Comparison of ENCODE assay signal across 1 fruit fly cellular context in the genomic region with DNA sequence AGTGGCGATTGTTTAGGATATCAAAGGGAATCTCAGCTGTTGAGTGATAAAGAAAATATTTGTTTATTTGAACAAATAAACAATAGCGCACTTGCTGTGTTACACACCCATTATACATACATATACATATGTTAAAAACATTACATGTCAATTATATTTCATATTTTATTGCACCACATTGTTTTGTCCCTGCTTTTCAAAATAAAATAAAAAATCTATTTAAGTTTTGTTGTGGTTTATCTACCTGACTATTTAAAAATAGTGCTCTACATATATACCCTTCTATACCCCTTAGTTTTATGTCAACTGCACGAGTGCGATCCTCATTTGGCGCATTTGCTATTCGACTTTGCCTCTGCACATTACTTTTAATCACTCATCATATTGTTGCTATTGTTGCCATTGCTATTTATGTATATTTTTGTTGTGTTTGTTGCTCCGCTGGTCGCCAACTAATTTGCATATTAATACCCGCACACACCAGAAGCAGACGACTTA.
TF ChIP-seq lines count a peak whose summit lies in the region.

No protein-coding gene starts in this region.

TF ChIP-seq in whole organism, embryonic, 481 proteins besides CTCF, POLR2A, EP300 and RAD21 (continued from another document):
- peak; percentile 58 for TF ChIP-seq CG18476 (GFP tag; optimal IDR thresholded peaks at IDR 0.05; lab: Kevin White, UChicago)
- peak; percentile 89 for TF ChIP-seq CG9932 (GFP tag; IDR thresholded peaks at IDR 0.05; lab: Robert Waterston, UW)
- TF ChIP-seq CG6854 (GFP tag; optimal IDR thresholded peaks at IDR 0.05; lab: Kevin White, UChicago) = peak; percentile 81
- TF ChIP-seq Lpt (GFP tag; optimal IDR thresholded peaks at IDR 0.05; lab: Kevin White, UChicago) = no peak
- peak; percentile 87 for TF ChIP-seq fd3F (GFP tag; optimal IDR thresholded peaks at IDR 0.05; lab: Kevin White, UChicago)
- peak; percentile 79 to 89 for TF ChIP-seq dpn (GFP tag; optimal IDR thresholded peaks at IDR 0.05; lab: Kevin White, UChicago)
- TF ChIP-seq wor (GFP tag; IDR thresholded peaks at IDR 0.05; lab: Robert Waterston, UW) = peak; percentile 90
- no peak for TF ChIP-seq mld (GFP tag; IDR thresholded peaks at IDR 0.05; lab: Robert Waterston, UW; ENCODE audit: partially characterized antibody)
- TF ChIP-seq CG42726 (GFP tag; IDR thresholded peaks at IDR 0.05; lab: Robert Waterston, UW; ENCODE audit: partially characterized antibody) = no peak
- TF ChIP-seq esg (GFP tag; conservative IDR thresholded peaks at IDR 0.05; lab: Robert Waterston, UW) = peak; percentile 94
- TF ChIP-seq cwo (GFP tag; optimal IDR thresholded peaks at IDR 0.05; lab: Kevin White, UChicago) = peak; percentile 86
- peak; percentile 79 for TF ChIP-seq chn (GFP tag; optimal IDR thresholded peaks at IDR 0.05; lab: Kevin White, UChicago)
- TF ChIP-seq CG32772 (GFP tag; IDR thresholded peaks at IDR 0.05; lab: Robert Waterston, UW) = peak; percentile 93
- TF ChIP-seq CG30020 (tag; optimal IDR thresholded peaks at IDR 0.05; lab: Kevin White, UChicago) = peak; percentile 39
- peak; percentile 75 for TF ChIP-seq E2f2 (GFP tag; IDR thresholded peaks at IDR 0.05; lab: Robert Waterston, UW)
- TF ChIP-seq HLHmδ (GFP tag; optimal IDR thresholded peaks at IDR 0.05; lab: Kevin White, UChicago) = no peak
- peak; percentile 59 for TF ChIP-seq Hand (GFP tag; optimal IDR thresholded peaks at IDR 0.05; lab: Kevin White, UChicago)
- TF ChIP-seq NC2β (GFP tag; optimal IDR thresholded peaks at IDR 0.05; lab: Kevin White, UChicago) = peak; percentile 49
- no peak for TF ChIP-seq z (GFP tag; IDR thresholded peaks at IDR 0.05; lab: Robert Waterston, UW)
- TF ChIP-seq PHDP (tag; optimal IDR thresholded peaks at IDR 0.05; lab: Kevin White, UChicago) = peak; percentile 91
- TF ChIP-seq stc (GFP tag; IDR thresholded peaks at IDR 0.05; lab: Robert Waterston, UW) = peak; percentile 92; the same call in 1 of the 2 replicates
- no peak for TF ChIP-seq corto (GFP tag; optimal IDR thresholded peaks at IDR 0.05; lab: Kevin White, UChicago)
- TF ChIP-seq Blimp-1 (GFP tag; optimal IDR thresholded peaks at IDR 0.05; lab: Kevin White, UChicago) = peak; percentile 90
- TF ChIP-seq Atf-2 (GFP tag; optimal IDR thresholded peaks at IDR 0.05; lab: Kevin White, UChicago) = peak; percentile 75
- TF ChIP-seq HLH4C (GFP tag; IDR thresholded peaks at IDR 0.05; lab: Robert Waterston, UW; ENCODE audit: partially characterized antibody) = no peak
- peak; percentile 83 for TF ChIP-seq Camta (GFP tag; optimal IDR thresholded peaks at IDR 0.05; lab: Kevin White, UChicago)
- peak; percentile 85 for TF ChIP-seq Usf (GFP tag; optimal IDR thresholded peaks at IDR 0.05; lab: Kevin White, UChicago)
- peak; percentile 68 for TF ChIP-seq Nf-YB (GFP tag; optimal IDR thresholded peaks at IDR 0.05; lab: Kevin White, UChicago)
- peak; percentile 26 for TF ChIP-seq schlank (tag; optimal IDR thresholded peaks at IDR 0.05; lab: Kevin White, UChicago)
- TF ChIP-seq ems (GFP tag; optimal IDR thresholded peaks at IDR 0.05; lab: Kevin White, UChicago) = peak; percentile 68
- no peak for TF ChIP-seq Neu2 (GFP tag; optimal IDR thresholded peaks at IDR 0.05; lab: Kevin White, UChicago; ENCODE audit: borderline replicate concordance)
- peak; percentile 85 for TF ChIP-seq Six4 (GFP tag; optimal IDR thresholded peaks at IDR 0.05; lab: Kevin White, UChicago)
- TF ChIP-seq Drgx (GFP tag; IDR thresholded peaks at IDR 0.05; lab: Robert Waterston, UW) = peak; percentile 94
- peak; percentile 89 for TF ChIP-seq Aef1 (GFP tag; IDR thresholded peaks at IDR 0.05; lab: Robert Waterston, UW)
- peak in 1 of 3 experiments; percentile 88 for TF ChIP-seq lola (GFP tag; optimal IDR thresholded peaks at IDR 0.05; lab: Kevin White, UChicago)
- peak; percentile 88 for TF ChIP-seq CG3726 (GFP tag; IDR thresholded peaks at IDR 0.05; lab: Robert Waterston, UW)
- TF ChIP-seq br (optimal IDR thresholded peaks at IDR 0.05; lab: Kevin White, UChicago) = no peak
- TF ChIP-seq CG5245 (GFP tag; optimal IDR thresholded peaks at IDR 0.05; lab: Kevin White, UChicago) = peak; percentile 86
- TF ChIP-seq CG3163 (GFP tag; optimal IDR thresholded peaks at IDR 0.05; lab: Kevin White, UChicago) = no peak
- peak; percentile 94 for TF ChIP-seq CG11093 (GFP tag; IDR thresholded peaks at IDR 0.05; lab: Robert Waterston, UW)
- no peak for TF ChIP-seq tll (GFP tag; optimal IDR thresholded peaks at IDR 0.05; lab: Kevin White, UChicago)
- peak; percentile 57 for TF ChIP-seq sens-2 (GFP tag; IDR thresholded peaks at IDR 0.05; lab: Robert Waterston, UW)
- TF ChIP-seq Deaf1 (tag; optimal IDR thresholded peaks at IDR 0.05; lab: Kevin White, UChicago) = peak; percentile 36
- TF ChIP-seq pb (GFP tag; optimal IDR thresholded peaks at IDR 0.05; lab: Kevin White, UChicago) = peak; percentile 50
- peak; percentile 90 for TF ChIP-seq CG32767 (GFP tag; IDR thresholded peaks at IDR 0.05; lab: Robert Waterston, UW)
- TF ChIP-seq CG15073 (GFP tag; optimal IDR thresholded peaks at IDR 0.05; lab: Kevin White, UChicago) = peak; percentile 49
- TF ChIP-seq CG10147 (GFP tag; optimal IDR thresholded peaks at IDR 0.05; lab: Kevin White, UChicago) = peak; percentile 85
- peak; percentile 96 for TF ChIP-seq Sox102F (GFP tag; optimal IDR thresholded peaks at IDR 0.05; lab: Kevin White, UChicago)
- TF ChIP-seq Doc3 (GFP tag; IDR thresholded peaks at IDR 0.05; lab: Robert Waterston, UW; ENCODE audit: partially characterized antibody) = no peak
- peak; percentile 97 for TF ChIP-seq CG7839 (tag; optimal IDR thresholded peaks at IDR 0.05; lab: Kevin White, UChicago)
- TF ChIP-seq B-H2 (GFP tag; optimal IDR thresholded peaks at IDR 0.05; lab: Kevin White, UChicago) = no peak
- peak; percentile 31 for TF ChIP-seq CrebB (tag; optimal IDR thresholded peaks at IDR 0.05; lab: Kevin White, UChicago)
- peak; percentile 80 for TF ChIP-seq Fer2 (tag; optimal IDR thresholded peaks at IDR 0.05; lab: Kevin White, UChicago)
- TF ChIP-seq crc (GFP tag; optimal IDR thresholded peaks at IDR 0.05; lab: Kevin White, UChicago) = peak; percentile 45
- TF ChIP-seq CG14965 (GFP tag; optimal IDR thresholded peaks at IDR 0.05; lab: Kevin White, UChicago; ENCODE audit: borderline replicate concordance) = no peak
- TF ChIP-seq Dbx (GFP tag; IDR thresholded peaks at IDR 0.05; lab: Robert Waterston, UW) = peak; percentile 86; the same call in 2 of the 3 replicates
- peak; percentile 90 for TF ChIP-seq zfh1 (GFP tag; IDR thresholded peaks at IDR 0.05; lab: Robert Waterston, UW)
- TF ChIP-seq Dref (GFP tag; IDR thresholded peaks at IDR 0.05; lab: Robert Waterston, UW) = no peak
- TF ChIP-seq CG10565 (GFP tag; optimal IDR thresholded peaks at IDR 0.05; lab: Kevin White, UChicago) = peak; percentile 38
- TF ChIP-seq CG2199 (GFP tag; IDR thresholded peaks at IDR 0.05; lab: Robert Waterston, UW) = 0 out of 3 replicates have a peak, but pooled peaks have one; percentile 45
- TF ChIP-seq jigr1 (GFP tag; IDR thresholded peaks at IDR 0.05; lab: Robert Waterston, UW) = peak; percentile 97
